Worm (Caenorhabditis elegans) whole organism, early embryonic: ENCODE measurements around the gene ift-43.

Experiments used
- B0310.2 ChIP-seq: sonication (generic microtip); optimal IDR thresholded peaks from 2 replicates; lab custom pipeline; 2016; ENCODE audit warnings: mild to moderate bottlenecking, missing genetic modification characterization, missing compliant biosample characterization
- ama-1 ChIP-seq: fragments of 150-350 bp; optimal IDR thresholded peaks from 2 replicates; lab custom pipeline; 2014
- ceh-13 ChIP-seq: fragments of 200-800 bp; sonication (Bioruptor generic); optimal IDR thresholded peaks from 2 replicates; lab custom pipeline; 2018; ENCODE audit warnings: mild to moderate bottlenecking, missing genetic modification characterization, missing compliant biosample characterization
- ceh-36 ChIP-seq: sonication (generic microtip); optimal IDR thresholded peaks from 2 replicates; lab custom pipeline; 2016; ENCODE audit warnings: missing genetic modification characterization, inconsistent platforms, missing compliant biosample characterization
- flt-1 ChIP-seq: fragments of 200-800 bp; sonication (Bioruptor generic); IDR thresholded peaks from 2 replicates; pipeline ENCODE4 v1.3.6; 2022; ENCODE audit warnings: missing genetic modification characterization, missing compliant biosample characterization
- hmg-4 ChIP-seq: fragments of 200-800 bp; sonication (Bioruptor generic); optimal IDR thresholded peaks from 2 replicates; lab custom pipeline; 2018; ENCODE audit warnings: mild to moderate bottlenecking, missing genetic modification characterization, missing compliant biosample characterization
- scrt-1 ChIP-seq: fragments of 200-800 bp; sonication (Bioruptor generic); IDR thresholded peaks from 2 replicates; pipeline ENCODE4 v1.3.6; 2022; ENCODE audit warnings: missing genetic modification characterization, missing compliant biosample characterization
- sea-1 ChIP-seq: fragments of 200-800 bp; sonication (Bioruptor generic); conservative IDR thresholded peaks from 2 replicates; pipeline ENCODE4 v1.3.6; 2022; ENCODE audit warnings: missing genetic modification characterization, missing compliant biosample characterization
- tbx-37 ChIP-seq: fragments of 200-800 bp; sonication (Bioruptor generic); conservative IDR thresholded peaks from 2 replicates; pipeline ENCODE4 v1.3.6; 2022; ENCODE audit warnings: missing genetic modification reagents, missing genetic modification characterization, missing compliant biosample characterization

- TF ChIP-seq tbx-37 (GFP tag; lab: Robert Waterston, UW) (no peak), B0310.2 (tag; lab: Kevin White, UChicago) (no peak), ama-1 (lab: Kevin White, UChicago) (no peak), ceh-13 (GFP tag; lab: Kevin White, UChicago) (no peak), ceh-36 (no peak), flt-1 (GFP tag; lab: Robert Waterston, UW) (no peak), sea-1 (GFP tag; lab: Robert Waterston, UW) (no peak), scrt-1 (GFP tag; lab: Robert Waterston, UW) (no peak), hmg-4 (GFP tag; lab: Kevin White, UChicago) (no peak)
These were observed 23.8 kb downstream of the ift-43 start, which contains the start of gene F59E12.8 for ce11 chrII:5636826-5637225.
